Worm (Caenorhabditis elegans): ENCODE results near the gene H37A05.2.

DNA sequence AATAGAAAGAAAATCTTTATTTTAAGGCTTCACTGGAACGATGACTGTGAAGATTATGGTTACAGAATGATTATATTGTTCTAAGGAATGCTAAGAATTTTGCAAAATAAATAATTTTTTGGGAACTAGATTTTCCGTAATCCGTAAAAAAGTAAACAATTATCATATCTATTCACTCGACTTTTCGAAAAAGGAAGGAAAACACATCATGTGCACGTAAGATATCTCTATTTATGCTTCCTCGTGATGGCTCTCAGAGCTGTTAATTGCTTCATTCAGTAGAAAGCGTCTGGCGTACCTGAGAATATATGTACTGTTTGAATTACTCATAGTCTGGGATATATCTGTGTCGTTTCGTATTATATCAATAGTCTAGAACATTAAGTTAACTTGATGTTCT lies 14.3 kb downstream of the H37A05.2 start, which contains the start of gene srd-11:
- no peak for TF ChIP-seq nhr-237 (tag; optimal IDR thresholded peaks at IDR 0.05)
- no peak for TF ChIP-seq nhr-77 (tag; optimal IDR thresholded peaks at IDR 0.05)
- TF ChIP-seq ztf-11 (tag; optimal IDR thresholded peaks at IDR 0.05): no peak
- TF ChIP-seq blmp-1 (tag; optimal IDR thresholded peaks at IDR 0.05; ENCODE audit: insufficient read depth): no peak
- no peak for TF ChIP-seq zag-1 (tag; optimal IDR thresholded peaks at IDR 0.05)
- no peak for TF ChIP-seq nhr-23 (tag; optimal IDR thresholded peaks at IDR 0.05)
- TF ChIP-seq unc-62 (GFP tag; optimal IDR thresholded peaks at IDR 0.05): no peak
- no peak for TF ChIP-seq crh-2 (tag; optimal IDR thresholded peaks at IDR 0.05)
- no peak for TF ChIP-seq lsy-2 (tag; optimal IDR thresholded peaks at IDR 0.05)
- no peak for TF ChIP-seq aly-2 (tag; optimal IDR thresholded peaks at IDR 0.05)
- no peak for TF ChIP-seq ZK546.5 (tag; optimal IDR thresholded peaks at IDR 0.05)
- TF ChIP-seq alr-1 (tag; optimal IDR thresholded peaks at IDR 0.05): no peak
